Fruit fly (Drosophila melanogaster) whole organism, prepupa: ENCODE measurements around the gene CG32073.
A peak's percentile ranks its signal among the peaks of the same experiment; 100 is the strongest.
"Not testable (repeated sequence)": the region's sequence is repeated elsewhere in the genome, so short reads cannot be mapped to it uniquely, and the experiment has no call there.

Experiments
- CG10631 ChIP-seq: fragments of 200-800 bp; sonication (Bioruptor generic); optimal IDR thresholded peaks from 2 replicates; lab custom pipeline; 2016; ENCODE audit warnings: missing biosample characterization, missing genetic modification characterization
- CG11762 ChIP-seq: fragments of 200-800 bp; sonication (Bioruptor generic); optimal IDR thresholded peaks from 3 replicates; lab custom pipeline; 2016; ENCODE audit warnings: missing biosample characterization, missing genetic modification characterization; ENCODE audit not compliant: insufficient read depth
- CG15336 ChIP-seq: fragments of 200-800 bp; sonication (Bioruptor generic); IDR thresholded peaks from 2 replicates; pipeline ENCODE4 v1.3.6; 2022; ENCODE audit warnings: missing biosample characterization, missing genetic modification characterization
- CG1621 ChIP-seq: fragments of 200-800 bp; sonication (Bioruptor generic); optimal IDR thresholded peaks from 3 replicates; lab custom pipeline; 2018; ENCODE audit warnings: missing biosample characterization, mild to moderate bottlenecking, missing genetic modification characterization
- CG3919 ChIP-seq: fragments of 200-800 bp; sonication (Bioruptor generic); optimal IDR thresholded peaks from 3 replicates; lab custom pipeline; 2016; ENCODE audit warnings: missing biosample characterization, missing genetic modification characterization
- CG6276 ChIP-seq: fragments of 200-800 bp; sonication (Bioruptor generic); optimal IDR thresholded peaks from 2 replicates; lab custom pipeline; 2017; ENCODE audit warnings: missing biosample characterization, mild to moderate bottlenecking, missing genetic modification characterization
- CG6792 ChIP-seq: fragments of 200-800 bp; sonication (Bioruptor generic); optimal IDR thresholded peaks from 3 replicates; lab custom pipeline; 2016; ENCODE audit warnings: missing biosample characterization, missing genetic modification characterization
- CG6808 ChIP-seq: fragments of 200-800 bp; sonication (Bioruptor generic); optimal IDR thresholded peaks from 3 replicates; lab custom pipeline; 2017; ENCODE audit warnings: missing biosample characterization, missing genetic modification characterization, mild to moderate bottlenecking, moderate library complexity, missing genetic modification reagents
- CG8119 ChIP-seq: fragments of 200-800 bp; sonication (Bioruptor generic); IDR thresholded peaks from 3 replicates; pipeline ENCODE4 v1.3.6; 2022; ENCODE audit warnings: missing biosample characterization, missing genetic modification characterization
- CG8632 ChIP-seq: fragments of 200-800 bp; sonication (Bioruptor generic); optimal IDR thresholded peaks from 3 replicates; lab custom pipeline; 2016; ENCODE audit warnings: missing biosample characterization, missing genetic modification characterization
- CG9139 ChIP-seq: fragments of 200-800 bp; sonication (Bioruptor generic); optimal IDR thresholded peaks from 3 replicates; lab custom pipeline; 2017; ENCODE audit warnings: missing biosample characterization, mild to moderate bottlenecking, missing genetic modification characterization
- Eip78C ChIP-seq: fragments of 200-800 bp; sonication (Bioruptor generic); peaks from one replicate; lab custom pipeline; 2016; ENCODE audit warnings: missing biosample characterization, missing genetic modification characterization
- Eip93F ChIP-seq: fragments of 200-800 bp; sonication (Bioruptor generic); optimal IDR thresholded peaks from 2 replicates; lab custom pipeline; 2016; ENCODE audit warnings: missing biosample characterization, mild to moderate bottlenecking, missing genetic modification characterization
- Ets21C ChIP-seq: fragments of 200-800 bp; sonication (Bioruptor generic); optimal IDR thresholded peaks from 3 replicates; lab custom pipeline; 2016; ENCODE audit warnings: missing biosample characterization, missing genetic modification characterization
- Ets96B ChIP-seq: fragments of 200-800 bp; optimal IDR thresholded peaks from 2 replicates; lab custom pipeline; 2019; ENCODE audit warnings: missing biosample characterization, mild to moderate bottlenecking, missing genetic modification characterization, moderate library complexity
- Gug ChIP-seq: fragments of 200-800 bp; sonication (Bioruptor generic); IDR thresholded peaks from 2 replicates; pipeline ENCODE4 v1.3.6; 2022; ENCODE audit warnings: missing biosample characterization, missing genetic modification characterization
- Hr38 ChIP-seq: sonication (Bioruptor generic); optimal IDR thresholded peaks from 2 replicates; lab custom pipeline; 2016; ENCODE audit warnings: missing biosample characterization, missing genetic modification characterization
- Hr39 ChIP-seq: fragments of 200-800 bp; sonication (Bioruptor generic); optimal IDR thresholded peaks from 2 replicates; lab custom pipeline; 2016; ENCODE audit warnings: missing biosample characterization, missing genetic modification characterization
- Hr4 ChIP-seq: fragments of 200-800 bp; sonication (Bioruptor generic); optimal IDR thresholded peaks from 3 replicates; lab custom pipeline; 2016; ENCODE audit warnings: missing biosample characterization, missing genetic modification characterization
- Lpt ChIP-seq: fragments of 200-800 bp; sonication (Bioruptor generic); optimal IDR thresholded peaks from 3 replicates; lab custom pipeline; 2016; ENCODE audit warnings: missing biosample characterization, missing genetic modification characterization
- Met ChIP-seq: fragments of 200-800 bp; sonication (Bioruptor generic); optimal IDR thresholded peaks from 3 replicates; lab custom pipeline; 2016; ENCODE audit warnings: missing biosample characterization, missing genetic modification characterization
- OdsH ChIP-seq: fragments of 200-800 bp; sonication (Bioruptor generic); optimal IDR thresholded peaks from 3 replicates; lab custom pipeline; 2016; ENCODE audit warnings: missing biosample characterization, missing genetic modification characterization
- Smox ChIP-seq: fragments of 200-800 bp; sonication (Bioruptor generic); optimal IDR thresholded peaks from 3 replicates; lab custom pipeline; 2016; ENCODE audit warnings: missing biosample characterization, missing genetic modification characterization
- Sox102F ChIP-seq: fragments of 200-800 bp; sonication (Bioruptor generic); optimal IDR thresholded peaks from 2 replicates; lab custom pipeline; 2016; ENCODE audit warnings: missing biosample characterization, mild to moderate bottlenecking, missing genetic modification characterization
- acj6 ChIP-seq: fragments of 200-800 bp; sonication (Bioruptor generic); optimal IDR thresholded peaks from 3 replicates; lab custom pipeline; 2016; ENCODE audit warnings: missing biosample characterization, missing genetic modification characterization
- dac ChIP-seq: fragments of 200-800 bp; sonication (Bioruptor generic); optimal IDR thresholded peaks from 2 replicates; lab custom pipeline; 2017; ENCODE audit warnings: missing biosample characterization, mild to moderate bottlenecking, missing genetic modification characterization
- dsx ChIP-seq: fragments of 200-800 bp; optimal IDR thresholded peaks from 3 replicates; lab custom pipeline; 2019; ENCODE audit warnings: missing biosample characterization, mild to moderate bottlenecking, missing genetic modification characterization, moderate library complexity; ENCODE audit not compliant: poor library complexity, severe bottlenecking
- eg ChIP-seq: fragments of 200-800 bp; sonication (Bioruptor generic); IDR thresholded peaks from 3 replicates; pipeline ENCODE4 v1.3.6; 2022; ENCODE audit warnings: missing biosample characterization, missing genetic modification characterization
- esn ChIP-seq: fragments of 200-800 bp; sonication (Bioruptor generic); optimal IDR thresholded peaks from 2 replicates; lab custom pipeline; 2016; ENCODE audit warnings: missing biosample characterization, mild to moderate bottlenecking, missing genetic modification characterization, moderate library complexity
- fd85E ChIP-seq: fragments of 200-800 bp; sonication (Bioruptor generic); optimal IDR thresholded peaks from 3 replicates; lab custom pipeline; 2016; ENCODE audit warnings: missing biosample characterization, missing genetic modification characterization
- pdm3 ChIP-seq: fragments of 200-800 bp; sonication (Bioruptor generic); optimal IDR thresholded peaks from 3 replicates; lab custom pipeline; 2016; ENCODE audit warnings: missing biosample characterization, missing genetic modification characterization
- salr ChIP-seq, 2 experiments: fragments of 200-800 bp; sonication (Bioruptor generic); optimal IDR thresholded peaks; 3 replicates each; lab custom pipeline; 2016 to 2018; ENCODE audit warnings: missing biosample characterization in 2 of 2, missing genetic modification characterization in 2 of 2, mild to moderate bottlenecking in 1 of 2
- spab ChIP-seq: fragments of 200-800 bp; sonication (Bioruptor generic); optimal IDR thresholded peaks from 2 replicates; lab custom pipeline; 2017; ENCODE audit warnings: missing biosample characterization, mild to moderate bottlenecking, missing genetic modification characterization, missing genetic modification reagents
- ss ChIP-seq, 2 experiments: fragments of 200-800 bp; sonication (Bioruptor generic); optimal IDR thresholded peaks; 2 replicates in 1 of 2; 3 replicates in 1 of 2; lab custom pipeline; 2017 to 2018; ENCODE audit warnings: mild to moderate bottlenecking in 2 of 2, missing biosample characterization in 2 of 2, missing genetic modification characterization in 2 of 2, moderate library complexity in 1 of 2
- topi ChIP-seq: fragments of 200-800 bp; sonication (Bioruptor generic); optimal IDR thresholded peaks from 3 replicates; lab custom pipeline; 2016; ENCODE audit warnings: missing biosample characterization, missing genetic modification characterization

CG32073 gene

dm6 chr3L:11138862-11139261 lies 31.5 kb upstream of the CG32073 start:
- TF ChIP-seq acj6 (GFP tag; lab: Kevin White, UChicago) (no peak), Ets21C (no peak), Eip93F (GFP tag; lab: Kevin White, UChicago) (no peak), salr (GFP tag; optimal IDR thresholded peaks at IDR 0.05; lab: Kevin White, UChicago) (no peak), Ets96B (tag; lab: Kevin White, UChicago) (no peak), CG6276 (GFP tag; lab: Kevin White, UChicago) (peak; percentile 37), eg (GFP tag; lab: Robert Waterston, UW) (peak; percentile 57; the same call in 1 of the 3 replicates), Lpt (GFP tag; lab: Kevin White, UChicago) (peak; percentile 54), CG8119 (peak; percentile 25; the same call in 1 of the 3 replicates), Sox102F (GFP tag; lab: Kevin White, UChicago) (no peak), CG10631 (no peak)
- TF ChIP-seq, all 60 proteins: peak for 4

- TF ChIP-seq CG8119, result no peak
- TF ChIP-seq Hr4 (GFP tag; lab: Kevin White, UChicago), result no peak
- TF ChIP-seq dsx (GFP tag; lab: Kevin White, UChicago), result peak; percentile 52
- no peak for TF ChIP-seq acj6 (GFP tag; lab: Kevin White, UChicago)
- TF ChIP-seq Met, result no peak
- no peak for TF ChIP-seq dac (GFP tag; lab: Kevin White, UChicago)
- no peak for TF ChIP-seq CG3919 (GFP tag; lab: Kevin White, UChicago)
- TF ChIP-seq Smox (GFP tag; lab: Kevin White, UChicago), result no peak
- no peak for TF ChIP-seq topi (GFP tag; lab: Kevin White, UChicago)
- TF ChIP-seq OdsH (GFP tag; lab: Kevin White, UChicago), result no peak
- TF ChIP-seq ss (GFP tag; optimal IDR thresholded peaks at IDR 0.05; lab: Kevin White, UChicago), result peak; percentile 66 to 74
- no peak for TF ChIP-seq Hr38
- TF ChIP-seq Gug, result no peak
- no peak for TF ChIP-seq CG1621 (tag; lab: Kevin White, UChicago)
- TF ChIP-seq CG6808 (GFP tag; lab: Kevin White, UChicago), result peak; percentile 68
- TF ChIP-seq salr (GFP tag; optimal IDR thresholded peaks at IDR 0.05; lab: Kevin White, UChicago), result no peak
- TF ChIP-seq CG11762 (GFP tag; lab: Kevin White, UChicago), result no peak
- no peak for TF ChIP-seq Sox102F (GFP tag; lab: Kevin White, UChicago)
- no peak for TF ChIP-seq fd85E (GFP tag; lab: Kevin White, UChicago)
- no peak for TF ChIP-seq pdm3
- no peak for TF ChIP-seq CG6792 (GFP tag; lab: Kevin White, UChicago)
- TF ChIP-seq CG8632 (GFP tag; lab: Kevin White, UChicago), result peak; percentile 46
- no peak for TF ChIP-seq spab (GFP tag; lab: Kevin White, UChicago)
- 0 out of 2 replicates have a peak, but pooled peaks have one; percentile 7 for TF ChIP-seq CG15336 (GFP tag; lab: Robert Waterston, UW)
- no peak for TF ChIP-seq esn (GFP tag; lab: Kevin White, UChicago)
- TF ChIP-seq Eip78C, result peak; percentile 70
- no peak for TF ChIP-seq Hr39
- TF ChIP-seq CG9139, result peak; percentile 63
Observed at dm6 chr3L:11136349-11136748, 29.0 kb upstream of the CG32073 start.

- no peak for TF ChIP-seq Eip78C
- peak; percentile 27; the same call in 1 of the 2 replicates for TF ChIP-seq CG15336 (GFP tag; lab: Robert Waterston, UW)
Observed at dm6 chr3L:11135846-11136245, 28.5 kb upstream of the CG32073 start, which contains the start of gene IRSp53. Gene IRSp53 (plus strand): TSS chr3L:11136049.

dm6 chr3L:11134886-11135285 lies 27.5 kb upstream of the CG32073 start, which contains the start of gene CG14143:
Gene CG14143 (plus strand): TSS chr3L:11134987.
- TF ChIP-seq Smox (GFP tag; lab: Kevin White, UChicago); Ets96B (tag; lab: Kevin White, UChicago); dsx (GFP tag; lab: Kevin White, UChicago): not testable (repeated sequence)
- TF ChIP-seq, all 60 proteins: peak for 0; not testable (repeated sequence) for 60
